Worm (Caenorhabditis elegans) whole organism, late embryonic: ENCODE data around the gene chd-3.
A peak's percentile ranks its signal among the peaks of the same experiment; 100 is the strongest.

Experiments used
- C08G9.2 ChIP-seq: sonication (generic microtip); optimal IDR thresholded peaks from 2 replicates; lab custom pipeline; 2016; ENCODE audit warnings: mild to moderate bottlenecking, missing genetic modification characterization, moderate library complexity, missing compliant biosample characterization
- C38D4.7 ChIP-seq: fragments of 200-800 bp; sonication (Bioruptor generic); optimal IDR thresholded peaks from 2 replicates; lab custom pipeline; 2018; ENCODE audit warnings: mild to moderate bottlenecking, missing genetic modification characterization, moderate library complexity, missing compliant biosample characterization
- F13H6.1 ChIP-seq: sonication (generic microtip); optimal IDR thresholded peaks from 2 replicates; lab custom pipeline; 2016; ENCODE audit warnings: missing genetic modification characterization, missing compliant biosample characterization
- K02D7.2 ChIP-seq: sonication (generic microtip); optimal IDR thresholded peaks from 2 replicates; lab custom pipeline; 2017; ENCODE audit warnings: mild to moderate bottlenecking, missing genetic modification characterization, missing compliant biosample characterization
- K09A11.1 ChIP-seq: sonication (generic microtip); optimal IDR thresholded peaks from 2 replicates; lab custom pipeline; 2017; ENCODE audit warnings: antibody characterized with exemption, mild to moderate bottlenecking, missing genetic modification characterization, missing compliant biosample characterization; ENCODE audit not compliant: insufficient read depth
- Y22D7AL.16 ChIP-seq: sonication (generic microtip); optimal IDR thresholded peaks from 2 replicates; lab custom pipeline; 2016; ENCODE audit warnings: missing genetic modification characterization, missing compliant biosample characterization
- ahr-1 ChIP-seq: sonication (generic microtip); optimal IDR thresholded peaks from 2 replicates; lab custom pipeline; 2016; ENCODE audit warnings: missing genetic modification characterization, missing compliant biosample characterization
- ama-1 ChIP-seq: fragments of 150-350 bp; optimal IDR thresholded peaks from 2 replicates; lab custom pipeline; 2014
- ceh-14 ChIP-seq: sonication (generic microtip); optimal IDR thresholded peaks from 2 replicates; lab custom pipeline; 2016; ENCODE audit warnings: missing genotype, missing genetic modification characterization, missing compliant biosample characterization
- ceh-18 ChIP-seq: sonication (generic microtip); optimal IDR thresholded peaks from 2 replicates; lab custom pipeline; 2016; ENCODE audit warnings: missing genetic modification characterization, missing compliant biosample characterization
- ceh-19 ChIP-seq: fragments of 200-800 bp; sonication (Bioruptor generic); optimal IDR thresholded peaks from 2 replicates; lab custom pipeline; 2018; ENCODE audit warnings: mild to moderate bottlenecking, missing genetic modification characterization, missing compliant biosample characterization
- ceh-2 ChIP-seq: sonication (generic microtip); optimal IDR thresholded peaks from 2 replicates; lab custom pipeline; 2016; ENCODE audit warnings: missing genotype, missing genetic modification characterization, missing compliant biosample characterization
- ceh-22 ChIP-seq: sonication (generic microtip); optimal IDR thresholded peaks from 2 replicates; lab custom pipeline; 2017; ENCODE audit warnings: missing biosample characterization, missing genetic modification characterization
- ceh-24 ChIP-seq: sonication (generic microtip); optimal IDR thresholded peaks from 2 replicates; lab custom pipeline; 2016; ENCODE audit warnings: mild to moderate bottlenecking, missing genetic modification characterization, missing compliant biosample characterization
- ceh-30 ChIP-seq: fragments of 150-350 bp; optimal IDR thresholded peaks from 2 replicates; lab custom pipeline; 2014; ENCODE audit warnings: missing biosample characterization, missing genetic modification characterization
- ceh-31 ChIP-seq: sonication (generic microtip); optimal IDR thresholded peaks from 2 replicates; lab custom pipeline; 2016; ENCODE audit warnings: missing genetic modification characterization, missing compliant biosample characterization
- ceh-48 ChIP-seq: sonication (generic microtip); optimal IDR thresholded peaks from 2 replicates; lab custom pipeline; 2016; ENCODE audit warnings: missing genetic modification characterization, inconsistent platforms, missing compliant biosample characterization
- ceh-9 ChIP-seq: sonication (generic microtip); optimal IDR thresholded peaks from 2 replicates; lab custom pipeline; 2016; ENCODE audit warnings: mild to moderate bottlenecking, missing genetic modification characterization, inconsistent platforms, missing compliant biosample characterization
- che-1 ChIP-seq: sonication (generic microtip); optimal IDR thresholded peaks from 2 replicates; lab custom pipeline; 2016; ENCODE audit warnings: mild to moderate bottlenecking, missing genetic modification characterization, missing compliant biosample characterization
- dmd-4 ChIP-seq: sonication (generic microtip); optimal IDR thresholded peaks from 2 replicates; lab custom pipeline; 2016; ENCODE audit warnings: borderline replicate concordance, missing genetic modification characterization, missing compliant biosample characterization
- elt-2 ChIP-seq: sonication (generic microtip); optimal IDR thresholded peaks from 2 replicates; lab custom pipeline; 2016; ENCODE audit warnings: missing genetic modification reagents, missing genetic modification characterization, missing compliant biosample characterization
- elt-4 ChIP-seq: sonication (generic microtip); optimal IDR thresholded peaks from 2 replicates; lab custom pipeline; 2016; ENCODE audit warnings: missing genetic modification characterization, missing compliant biosample characterization
- ets-4 ChIP-seq: sonication (generic microtip); optimal IDR thresholded peaks from 2 replicates; lab custom pipeline; 2016; ENCODE audit warnings: missing genetic modification characterization, missing compliant biosample characterization
- eyg-1 ChIP-seq: sonication (generic microtip); optimal IDR thresholded peaks from 2 replicates; lab custom pipeline; 2016; ENCODE audit warnings: missing genotype, missing genetic modification characterization, missing compliant biosample characterization
- fkh-10 ChIP-seq: fragments of 150-350 bp; optimal IDR thresholded peaks from 2 replicates; lab custom pipeline; 2014; ENCODE audit warnings: missing biosample characterization, missing genetic modification reagents, missing genetic modification characterization
- fkh-6 ChIP-seq: sonication (generic microtip); optimal IDR thresholded peaks from 2 replicates; lab custom pipeline; 2016; ENCODE audit warnings: missing genetic modification characterization, missing compliant biosample characterization
- hlh-13 ChIP-seq: fragments of 200-800 bp; sonication (Bioruptor generic); optimal IDR thresholded peaks from 2 replicates; lab custom pipeline; 2018; ENCODE audit warnings: mild to moderate bottlenecking, missing genetic modification characterization, missing compliant biosample characterization
- hlh-15 ChIP-seq: sonication (generic microtip); optimal IDR thresholded peaks from 2 replicates; lab custom pipeline; 2016; ENCODE audit warnings: missing genetic modification characterization, missing compliant biosample characterization
- hlh-30 ChIP-seq: sonication (generic microtip); optimal IDR thresholded peaks from 2 replicates; lab custom pipeline; 2017; ENCODE audit warnings: antibody characterized with exemption, missing genetic modification characterization, missing compliant biosample characterization; ENCODE audit not compliant: insufficient read depth
- hlh-6 ChIP-seq: sonication (generic microtip); optimal IDR thresholded peaks from 2 replicates; lab custom pipeline; 2016; ENCODE audit warnings: missing genotype, missing genetic modification characterization, missing compliant biosample characterization
- hlh-8 ChIP-seq: sonication (generic microtip); optimal IDR thresholded peaks from 2 replicates; lab custom pipeline; 2016; ENCODE audit warnings: missing genotype, missing genetic modification characterization, missing compliant biosample characterization
- lim-6 ChIP-seq: sonication (generic microtip); optimal IDR thresholded peaks from 2 replicates; lab custom pipeline; 2016; ENCODE audit warnings: missing genetic modification characterization, missing compliant biosample characterization
- lin-11 ChIP-seq: fragments of 200-800 bp; sonication (Bioruptor generic); optimal IDR thresholded peaks from 2 replicates; lab custom pipeline; 2018; ENCODE audit warnings: mild to moderate bottlenecking, missing genetic modification characterization, missing compliant biosample characterization
- madf-2 ChIP-seq: sonication (generic microtip); optimal IDR thresholded peaks from 2 replicates; lab custom pipeline; 2017; ENCODE audit warnings: missing genetic modification characterization, missing compliant biosample characterization
- mec-3 ChIP-seq: sonication (generic microtip); optimal IDR thresholded peaks from 2 replicates; lab custom pipeline; 2016; ENCODE audit warnings: borderline replicate concordance, missing genetic modification characterization, missing compliant biosample characterization
- nhr-232 ChIP-seq: sonication (generic microtip); optimal IDR thresholded peaks from 2 replicates; lab custom pipeline; 2016; ENCODE audit warnings: missing genetic modification characterization, missing compliant biosample characterization
- odd-2 ChIP-seq: sonication (generic microtip); optimal IDR thresholded peaks from 2 replicates; lab custom pipeline; 2017; ENCODE audit warnings: antibody characterized with exemption, mild to moderate bottlenecking, missing genetic modification characterization, missing compliant biosample characterization
- pag-3 ChIP-seq: sonication (generic microtip); optimal IDR thresholded peaks from 2 replicates; lab custom pipeline; 2016; ENCODE audit warnings: missing compliant biosample characterization, missing genetic modification characterization, borderline replicate concordance
- pros-1 ChIP-seq: fragments of 150-350 bp; optimal IDR thresholded peaks from 2 replicates; lab custom pipeline; 2014; ENCODE audit warnings: missing biosample characterization, missing genetic modification reagents, missing genetic modification characterization
- ref-2 ChIP-seq: sonication (generic microtip); optimal IDR thresholded peaks from 2 replicates; lab custom pipeline; 2016; ENCODE audit warnings: missing genetic modification characterization, missing compliant biosample characterization
- rnt-1 ChIP-seq: sonication (generic microtip); optimal IDR thresholded peaks from 2 replicates; lab custom pipeline; 2016; ENCODE audit warnings: missing genetic modification characterization, missing compliant biosample characterization
- sdc-2 ChIP-seq: sonication (generic microtip); optimal IDR thresholded peaks from 2 replicates; lab custom pipeline; 2016; ENCODE audit warnings: missing genotype, missing genetic modification characterization, missing compliant biosample characterization
- sox-2 ChIP-seq: fragments of 200-800 bp; sonication (Bioruptor generic); IDR thresholded peaks from 2 replicates; pipeline ENCODE4 v1.3.6; 2022; ENCODE audit warnings: missing genetic modification reagents, missing genetic modification characterization, missing compliant biosample characterization
- sox-4 ChIP-seq: sonication (generic microtip); optimal IDR thresholded peaks from 2 replicates; lab custom pipeline; 2017; ENCODE audit warnings: mild to moderate bottlenecking, missing genetic modification characterization, inconsistent platforms, missing compliant biosample characterization
- syd-9 ChIP-seq: sonication (generic microtip); optimal IDR thresholded peaks from 2 replicates; lab custom pipeline; 2016; ENCODE audit warnings: mild to moderate bottlenecking, missing genetic modification characterization, moderate library complexity, missing compliant biosample characterization
- tbx-2 ChIP-seq: sonication (generic microtip); optimal IDR thresholded peaks from 2 replicates; lab custom pipeline; 2016; ENCODE audit warnings: missing genetic modification characterization, missing compliant biosample characterization
- tbx-7 ChIP-seq: sonication (generic microtip); optimal IDR thresholded peaks from 2 replicates; lab custom pipeline; 2016; ENCODE audit warnings: missing genotype, missing genetic modification characterization, missing compliant biosample characterization
- unc-42 ChIP-seq: sonication (generic microtip); optimal IDR thresholded peaks from 2 replicates; lab custom pipeline; 2016; ENCODE audit warnings: missing genotype, missing genetic modification characterization, missing compliant biosample characterization
- unc-55 ChIP-seq: sonication (generic microtip); optimal IDR thresholded peaks from 2 replicates; lab custom pipeline; 2017; ENCODE audit warnings: missing biosample characterization, missing genetic modification reagents, missing genetic modification characterization
- ztf-16 ChIP-seq: sonication (generic microtip); optimal IDR thresholded peaks from 2 replicates; lab custom pipeline; 2017; ENCODE audit warnings: missing genetic modification characterization, missing compliant biosample characterization

chd-3 gene

DNA sequence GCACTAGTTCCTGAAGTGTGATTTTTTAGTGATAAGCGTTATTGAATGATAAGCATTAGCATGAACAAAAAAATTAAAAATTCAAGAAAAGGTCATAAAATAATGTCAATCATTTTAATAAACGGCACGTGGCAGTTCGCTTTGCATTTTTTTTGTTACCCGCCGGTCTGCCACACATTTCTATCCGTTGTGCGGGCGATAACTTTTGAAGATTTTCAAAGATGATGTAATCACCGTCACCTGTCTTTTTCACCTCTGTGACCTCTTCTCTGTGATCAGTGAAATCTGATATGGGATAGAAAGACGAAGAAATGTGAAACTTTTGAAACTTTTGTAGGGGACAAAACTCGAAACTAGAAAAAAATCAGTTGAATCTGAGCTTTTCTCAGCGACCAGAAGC, 25.5 kb upstream of the chd-3 start:
- TF ChIP-seq elt-4 (tag; lab: Kevin White, UChicago) (no peak), K09A11.1 (no peak), hlh-30 (no peak)

DNA sequence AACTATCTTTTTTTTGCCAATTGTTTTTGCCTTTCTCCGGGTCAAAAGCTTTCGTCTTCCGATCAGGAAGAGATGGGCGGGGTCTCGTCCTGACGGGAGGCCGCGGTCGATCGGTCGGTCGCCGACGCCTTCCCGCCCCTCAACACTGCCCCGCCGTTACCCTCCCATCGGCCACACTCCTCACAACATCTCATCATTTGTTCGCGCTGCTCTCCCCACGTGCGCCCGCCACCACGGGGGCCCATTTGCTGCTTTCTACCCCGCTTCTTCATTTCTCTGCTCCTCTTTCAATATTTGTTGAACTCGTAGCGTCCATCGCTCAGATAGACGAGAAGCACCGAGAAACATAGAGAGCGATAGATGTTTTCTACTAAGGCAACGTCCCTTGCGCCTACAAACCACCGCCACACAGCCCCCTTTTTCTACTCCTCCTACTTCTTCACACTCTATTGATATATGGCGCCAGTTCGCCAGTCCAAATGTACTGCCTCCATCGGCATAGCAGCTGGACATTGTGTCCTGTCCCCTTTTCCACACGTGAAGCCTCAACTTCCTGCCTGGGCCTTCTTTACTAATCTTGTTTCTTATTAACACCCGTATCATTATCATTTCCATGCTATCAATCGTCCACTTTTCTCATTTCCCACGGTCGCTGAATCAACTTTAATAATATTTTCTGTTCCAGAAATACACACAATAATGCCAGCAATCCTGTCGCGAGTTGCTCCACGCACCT, 24.6 kb upstream of the chd-3 start, which contains the start of gene bcat-1:
Gene bcat-1 (plus strand): TSS at position 686 of the 736 bp plus-strand sequence.
- TF ChIP-seq K09A11.1 (no peak), ceh-30 (no peak), ceh-48 (tag; lab: Kevin White, UChicago) (no peak), ets-4 (no peak), mec-3 (peak; percentile 4), tbx-2 (tag; lab: Kevin White, UChicago) (peak; percentile 60), lim-6 (tag; lab: Kevin White, UChicago) (no peak), sox-4 (tag; lab: Kevin White, UChicago) (no peak), K02D7.2 (tag; lab: Kevin White, UChicago) (no peak), sox-2 (GFP tag; lab: Robert Waterston, UW) (no peak), hlh-8 (tag; lab: Kevin White, UChicago) (no peak), che-1 (tag; lab: Kevin White, UChicago) (no peak), eyg-1 (tag; lab: Kevin White, UChicago) (no peak), ceh-18 (tag; lab: Kevin White, UChicago) (peak; percentile 70), unc-42 (peak; percentile 16), ceh-24 (no peak), ceh-19 (GFP tag; lab: Kevin White, UChicago) (no peak), hlh-30 (peak; percentile 31), ceh-31 (peak; percentile 34), F13H6.1 (tag; lab: Kevin White, UChicago) (peak; percentile 42), odd-2 (tag; lab: Kevin White, UChicago) (no peak), lin-11 (tag; lab: Kevin White, UChicago) (no peak), hlh-15 (no peak), sdc-2 (tag; lab: Kevin White, UChicago) (peak; percentile 49), pros-1 (tag; lab: Kevin White, UChicago) (no peak), hlh-13 (GFP tag; lab: Kevin White, UChicago) (no peak), C38D4.7 (no peak), C08G9.2 (tag; lab: Kevin White, UChicago) (no peak), fkh-6 (tag; lab: Kevin White, UChicago) (peak; percentile 16), ceh-2 (no peak), pag-3 (no peak), unc-55 (GFP tag; lab: Kevin White, UChicago) (peak; percentile 6), syd-9 (tag; lab: Kevin White, UChicago) (no peak), hlh-6 (tag; lab: Kevin White, UChicago) (peak; percentile 31), ceh-14 (peak; percentile 44), ztf-16 (tag; lab: Kevin White, UChicago) (no peak), dmd-4 (tag; lab: Kevin White, UChicago) (no peak), rnt-1 (tag; lab: Kevin White, UChicago) (peak; percentile 10), ama-1 (no peak), fkh-10 (GFP tag; lab: Kevin White, UChicago) (no peak), ahr-1 (no peak), tbx-7 (tag; lab: Kevin White, UChicago) (no peak), Y22D7AL.16 (no peak), nhr-232 (tag; lab: Kevin White, UChicago) (no peak), ref-2 (tag; lab: Kevin White, UChicago) (peak; percentile 34), madf-2 (tag; lab: Kevin White, UChicago) (no peak), ceh-22 (no peak), ceh-9 (tag; lab: Kevin White, UChicago) (no peak), elt-2 (tag; lab: Kevin White, UChicago) (no peak)
